Fruit fly (Drosophila melanogaster) whole organism, wandering third instar larva: Measurements from ENCODE around the gene eEF1alpha2.
A peak's percentile ranks its signal among the peaks of the same experiment; 100 is the strongest.

Source experiments
- Abd-B ChIP-seq: fragments of >200 bp; optimal IDR thresholded peaks from 2 replicates; lab custom pipeline; 2017; ENCODE audit warnings: missing biosample characterization, missing genetic modification characterization
- CG9705 ChIP-seq: fragments of 200-800 bp; sonication (Bioruptor generic); optimal IDR thresholded peaks from 2 replicates; lab custom pipeline; 2018; ENCODE audit warnings: missing biosample characterization, mild to moderate bottlenecking, missing genetic modification characterization
- CrebA ChIP-seq: fragments of 200-800 bp; sonication (Bioruptor generic); optimal IDR thresholded peaks from 2 replicates; lab custom pipeline; 2016; ENCODE audit warnings: missing biosample characterization, mild to moderate bottlenecking, missing genetic modification characterization, borderline replicate concordance
- Dfd ChIP-seq: fragments of >200 bp; optimal IDR thresholded peaks from 2 replicates; lab custom pipeline; 2017; ENCODE audit warnings: missing biosample characterization, missing genetic modification characterization
- GATAd ChIP-seq: sonication (Bioruptor generic); optimal IDR thresholded peaks from 2 replicates; lab custom pipeline; 2016; ENCODE audit warnings: missing biosample characterization, missing genetic modification characterization
- HLH106 ChIP-seq: fragments of 200-800 bp; optimal IDR thresholded peaks from 3 replicates; lab custom pipeline; 2019; ENCODE audit warnings: missing biosample characterization, mild to moderate bottlenecking, missing genetic modification characterization, moderate library complexity
- Hnf4 ChIP-seq: fragments of 200-800 bp; sonication (Bioruptor generic); optimal IDR thresholded peaks from 2 replicates; lab custom pipeline; 2016; ENCODE audit warnings: missing biosample characterization, mild to moderate bottlenecking, missing genetic modification characterization
- Hr83 ChIP-seq: fragments of 200-300 bp; sonication (Bioruptor generic); optimal IDR thresholded peaks from 2 replicates; lab custom pipeline; 2016; ENCODE audit warnings: missing biosample characterization, mild to moderate bottlenecking, missing genetic modification characterization, moderate library complexity; ENCODE audit not compliant: poor library complexity, severe bottlenecking
- Jra ChIP-seq: sonication (Bioruptor generic); optimal IDR thresholded peaks from 2 replicates; lab custom pipeline; 2016; ENCODE audit warnings: missing biosample characterization, missing genetic modification characterization
- Mio ChIP-seq: sonication (Bioruptor generic); optimal IDR thresholded peaks from 2 replicates; lab custom pipeline; 2016; ENCODE audit warnings: missing biosample characterization, missing genetic modification characterization
- Myc ChIP-seq: fragments of >200 bp; optimal IDR thresholded peaks from 2 replicates; lab custom pipeline; 2017
- N ChIP-seq: fragments of >200 bp; optimal IDR thresholded peaks from 2 replicates; lab custom pipeline; 2018; ENCODE audit warnings: missing biosample characterization, missing external identifiers, missing genetic modification characterization
- OdsH ChIP-seq: fragments of 200-800 bp; sonication (Bioruptor generic); optimal IDR thresholded peaks from 2 replicates; lab custom pipeline; 2016; ENCODE audit warnings: missing biosample characterization, mild to moderate bottlenecking, missing genetic modification characterization
- Rel ChIP-seq, 2 experiments: fragments of 200-800 bp; sonication (Bioruptor generic) in 1 of 2; optimal IDR thresholded peaks; 2 replicates in 1 of 2; 3 replicates in 1 of 2; lab custom pipeline; 2016 to 2019; ENCODE audit warnings: mild to moderate bottlenecking in 2 of 2, missing biosample characterization in 2 of 2, missing genetic modification characterization in 2 of 2, moderate library complexity in 1 of 2
- Sp1 ChIP-seq: fragments of 200-800 bp; sonication (Bioruptor generic); optimal IDR thresholded peaks from 3 replicates; lab custom pipeline; 2019; ENCODE audit warnings: missing biosample characterization, mild to moderate bottlenecking, missing genetic modification characterization, moderate library complexity
- Vsx2 ChIP-seq: fragments of 200-300, 225-300 bp; sonication (Bioruptor generic); optimal IDR thresholded peaks from 2 replicates; lab custom pipeline; 2018; ENCODE audit warnings: missing biosample characterization, missing genetic modification characterization; ENCODE audit not compliant: partially characterized antibody
- br ChIP-seq: fragments of 200-800 bp; sonication (Bioruptor generic); optimal IDR thresholded peaks from 2 replicates; lab custom pipeline; 2016; ENCODE audit warnings: missing biosample characterization, missing genetic modification characterization
- brk ChIP-seq: fragments of 200-800 bp; sonication (Bioruptor generic); optimal IDR thresholded peaks from 2 replicates; lab custom pipeline; 2016; ENCODE audit warnings: missing biosample characterization, mild to moderate bottlenecking, missing genetic modification characterization
- dl ChIP-seq, 2 experiments: fragments of 175-275, 200-275 bp in 1 of 2; fragments of 200-275 bp in 1 of 2; sonication (Bioruptor generic); optimal IDR thresholded peaks; lab custom pipeline; 2018; ENCODE audit warnings: mild to moderate bottlenecking in 2 of 2, missing biosample characterization in 2 of 2, missing genetic modification characterization in 2 of 2, moderate library complexity in 2 of 2; ENCODE audit not compliant: partially characterized antibody in 2 of 2, insufficient read depth in 1 of 2
- dmrt93B ChIP-seq: fragments of 200-800 bp; sonication (Bioruptor generic); optimal IDR thresholded peaks from 2 replicates; lab custom pipeline; 2018; ENCODE audit warnings: missing biosample characterization, mild to moderate bottlenecking, missing genetic modification characterization
- dsf ChIP-seq: sonication (Bioruptor generic); optimal IDR thresholded peaks from 2 replicates; lab custom pipeline; 2016; ENCODE audit warnings: missing biosample characterization, missing genetic modification characterization, borderline replicate concordance
- ey ChIP-seq: fragments of 200-800 bp; sonication (Bioruptor generic); optimal IDR thresholded peaks from 2 replicates; lab custom pipeline; 2016; ENCODE audit warnings: missing biosample characterization, missing genetic modification characterization
- foxo ChIP-seq, 2 experiments: fragments of 200-800 bp; sonication (Bioruptor generic); optimal IDR thresholded peaks; 2 replicates in 1 of 2; 3 replicates in 1 of 2; lab custom pipeline; 2016 to 2017; ENCODE audit warnings: missing biosample characterization in 2 of 2, missing genetic modification characterization in 2 of 2
- fru ChIP-seq: fragments of 200-800 bp; sonication (Bioruptor generic); optimal IDR thresholded peaks from 3 replicates; lab custom pipeline; 2016; ENCODE audit warnings: missing biosample characterization, mild to moderate bottlenecking, missing genetic modification characterization
- h ChIP-seq: fragments of 200-800 bp; sonication (Bioruptor generic); optimal IDR thresholded peaks from 3 replicates; lab custom pipeline; 2016; ENCODE audit warnings: missing biosample characterization, mild to moderate bottlenecking, missing genetic modification characterization
- jim ChIP-seq: fragments of 175-275, 200-325 bp; sonication (Bioruptor generic); optimal IDR thresholded peaks from 2 replicates; lab custom pipeline; 2016; ENCODE audit warnings: missing biosample characterization, mild to moderate bottlenecking, missing genetic modification characterization
- lola ChIP-seq: fragments of >200 bp; optimal IDR thresholded peaks from 2 replicates; lab custom pipeline; 2017; ENCODE audit warnings: missing biosample characterization, missing genetic modification characterization
- pan ChIP-seq: fragments of >200 bp; optimal IDR thresholded peaks from 2 replicates; lab custom pipeline; 2017
- psq ChIP-seq: fragments of 200-800 bp; sonication (Bioruptor generic); optimal IDR thresholded peaks from 3 replicates; lab custom pipeline; 2017; ENCODE audit warnings: missing biosample characterization, mild to moderate bottlenecking, missing genetic modification characterization, moderate library complexity
- rgr ChIP-seq: fragments of 200-800 bp; sonication (Bioruptor generic); optimal IDR thresholded peaks from 3 replicates; lab custom pipeline; 2016; ENCODE audit warnings: missing biosample characterization, mild to moderate bottlenecking, missing genetic modification characterization
- sage ChIP-seq: fragments of 200-800 bp; sonication (Bioruptor generic); optimal IDR thresholded peaks from 2 replicates; lab custom pipeline; 2016; ENCODE audit warnings: missing biosample characterization, mild to moderate bottlenecking, missing genetic modification characterization
- sv ChIP-seq: fragments of 200-800 bp; sonication (Bioruptor generic); optimal IDR thresholded peaks from 3 replicates; lab custom pipeline; 2016; ENCODE audit warnings: missing biosample characterization, missing genetic modification characterization
- tai ChIP-seq: sonication (Bioruptor generic); optimal IDR thresholded peaks from 2 replicates; lab custom pipeline; 2016; ENCODE audit warnings: missing biosample characterization, missing genetic modification characterization
- usp ChIP-seq: fragments of >200 bp; optimal IDR thresholded peaks from 2 replicates; lab custom pipeline; 2017; ENCODE audit warnings: missing biosample characterization, missing genetic modification characterization
- woc ChIP-seq: sonication (Bioruptor generic); optimal IDR thresholded peaks from 2 replicates; lab custom pipeline; 2016; ENCODE audit warnings: missing biosample characterization, mild to moderate bottlenecking, missing genetic modification characterization

Gene eEF1alpha2

DNA sequence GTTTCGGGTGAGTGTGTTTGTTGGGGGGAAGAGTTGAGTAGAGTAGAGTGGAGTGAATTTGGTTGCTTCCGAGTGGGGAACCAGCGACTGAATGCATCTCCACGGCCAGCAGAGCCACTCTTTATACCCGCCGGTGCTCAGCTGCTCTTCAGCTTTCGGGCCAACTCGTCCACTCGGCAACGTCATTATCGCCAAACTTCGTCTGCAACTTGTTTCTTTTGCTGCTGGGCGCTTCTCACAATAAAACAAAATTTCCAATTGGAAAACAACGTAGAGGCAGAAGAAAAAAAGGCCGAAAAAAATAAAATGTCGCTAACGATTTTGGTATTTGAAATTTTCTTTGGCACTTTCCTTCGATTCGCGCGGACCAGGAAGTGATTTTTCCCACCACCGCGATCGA lies 26.4 kb downstream of the eEF1alpha2 start, which contains the start of gene CG2150:
Gene CG2150, minus strand, starts transcription at position 101 of the 400 bp plus-strand sequence.
- no peak for TF ChIP-seq CrebA (GFP tag; lab: Kevin White, UChicago)
- TF ChIP-seq lola (GFP tag; lab: Kevin White, UChicago): no peak
- no peak for TF ChIP-seq Myc
- TF ChIP-seq psq (GFP tag; lab: Kevin White, UChicago): no peak
- no peak for TF ChIP-seq jim (GFP tag; lab: Kevin White, UChicago)
- TF ChIP-seq foxo (GFP tag; optimal IDR thresholded peaks at IDR 0.05; lab: Kevin White, UChicago): no peak
- no peak for TF ChIP-seq Vsx2 (GFP tag; lab: Kevin White, UChicago)
- no peak for TF ChIP-seq Abd-B (GFP tag; lab: Kevin White, UChicago)
- no peak for TF ChIP-seq Rel (GFP tag; optimal IDR thresholded peaks at IDR 0.05; lab: Kevin White, UChicago)
- TF ChIP-seq Rel (tag; optimal IDR thresholded peaks at IDR 0.05; lab: Kevin White, UChicago): no peak
- TF ChIP-seq dmrt93B (GFP tag; lab: Kevin White, UChicago): no peak
- TF ChIP-seq usp: no peak
- no peak for TF ChIP-seq OdsH (GFP tag; lab: Kevin White, UChicago)
- TF ChIP-seq Sp1 (GFP tag; lab: Kevin White, UChicago): no peak
- TF ChIP-seq rgr (GFP tag; lab: Kevin White, UChicago): no peak
- TF ChIP-seq Jra (GFP tag; lab: Kevin White, UChicago): no peak
- TF ChIP-seq, all 38 proteins: peak for 0

DNA sequence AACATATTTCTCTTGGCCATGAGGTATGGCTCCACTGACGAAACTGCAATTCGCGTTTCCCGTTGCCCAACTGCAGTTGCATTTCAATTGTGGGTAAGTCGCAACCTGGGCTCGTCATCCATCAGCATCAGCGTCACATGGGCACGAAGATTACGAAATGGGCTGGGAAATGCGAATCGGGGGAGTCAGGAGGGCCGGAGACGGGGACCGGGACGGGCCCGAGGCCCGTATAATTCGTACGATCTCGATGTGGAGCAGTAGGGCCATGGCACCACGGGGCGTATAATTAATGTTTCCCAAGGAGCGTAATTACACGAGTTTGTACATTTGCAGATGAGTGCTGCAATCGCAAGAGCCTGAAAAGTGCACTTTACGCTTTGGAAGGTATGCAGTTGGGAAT lies 26.9 kb downstream of the eEF1alpha2 start:
- TF ChIP-seq lola (GFP tag; lab: Kevin White, UChicago): no peak
- peak; percentile 99 for TF ChIP-seq Dfd
- TF ChIP-seq, all 38 proteins: peak for 1

DNA sequence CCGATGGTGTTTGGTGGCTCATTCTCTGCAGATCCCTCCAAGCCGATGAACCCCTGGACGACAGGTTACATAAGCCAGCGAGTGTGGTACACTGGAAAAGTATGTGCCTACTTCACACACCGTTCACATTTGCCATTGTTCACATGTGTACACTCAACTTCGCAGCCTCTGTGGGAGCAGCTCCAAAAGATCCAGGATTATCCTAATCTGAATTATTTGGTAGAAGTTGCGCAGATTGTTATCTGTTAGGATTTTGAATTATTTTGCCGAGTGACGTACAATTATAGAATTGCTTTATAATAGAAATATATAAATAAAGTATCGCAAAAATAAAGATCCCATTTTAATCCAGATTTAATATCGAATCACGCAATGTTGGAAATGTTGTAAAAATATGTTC lies 29.3 kb downstream of the eEF1alpha2 start:
- TF ChIP-seq h (GFP tag; lab: Kevin White, UChicago) (no peak), OdsH (GFP tag; lab: Kevin White, UChicago) (no peak), jim (GFP tag; lab: Kevin White, UChicago) (no peak), dl (GFP tag; optimal IDR thresholded peaks at IDR 0.05; lab: Kevin White, UChicago; ENCODE audit: insufficient read depth in 1 of 2, partially characterized antibody in 2 of 2) (no peak), N (GFP tag; lab: Kevin White, UChicago) (no peak), tai (GFP tag; lab: Kevin White, UChicago) (no peak), rgr (GFP tag; lab: Kevin White, UChicago) (no peak), ey (GFP tag; lab: Kevin White, UChicago) (no peak), HLH106 (tag; lab: Kevin White, UChicago) (no peak), pan (lab: Kevin White, UChicago) (no peak), sage (GFP tag; lab: Kevin White, UChicago) (no peak)
- TF ChIP-seq, all 38 proteins: peak for 0

DNA sequence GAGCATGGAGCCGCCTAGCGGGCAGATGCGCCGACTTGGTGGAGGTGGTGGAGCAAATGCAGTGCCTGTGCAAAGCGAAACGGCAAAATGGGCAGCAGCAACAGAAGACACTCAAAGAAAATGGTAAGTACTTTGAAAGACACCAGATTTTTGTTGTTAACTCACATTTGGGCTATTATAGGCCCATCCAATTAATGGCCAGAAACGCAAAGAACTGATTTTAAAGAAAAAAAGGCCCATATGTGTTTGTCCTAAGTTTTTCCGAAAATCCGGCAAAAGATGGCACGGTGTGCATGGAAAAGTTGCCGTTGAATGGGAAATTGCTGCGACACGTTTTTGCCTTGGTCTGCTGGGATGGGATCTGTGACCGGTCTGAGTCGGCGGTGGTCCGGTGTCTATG lies 29.9 kb downstream of the eEF1alpha2 start:
- TF ChIP-seq brk (no peak), rgr (GFP tag; lab: Kevin White, UChicago) (no peak), Myc (no peak), Sp1 (GFP tag; lab: Kevin White, UChicago) (no peak), Jra (GFP tag; lab: Kevin White, UChicago) (no peak), Mio (GFP tag; lab: Kevin White, UChicago) (no peak), sv (GFP tag; lab: Kevin White, UChicago) (no peak), h (GFP tag; lab: Kevin White, UChicago) (no peak), OdsH (GFP tag; lab: Kevin White, UChicago) (no peak), ey (GFP tag; lab: Kevin White, UChicago) (no peak), HLH106 (tag; lab: Kevin White, UChicago) (no peak), tai (GFP tag; lab: Kevin White, UChicago) (no peak), br (GFP tag; lab: Kevin White, UChicago) (no peak), CrebA (GFP tag; lab: Kevin White, UChicago) (no peak), fru (no peak)
- TF ChIP-seq, all 38 proteins: peak for 0

DNA sequence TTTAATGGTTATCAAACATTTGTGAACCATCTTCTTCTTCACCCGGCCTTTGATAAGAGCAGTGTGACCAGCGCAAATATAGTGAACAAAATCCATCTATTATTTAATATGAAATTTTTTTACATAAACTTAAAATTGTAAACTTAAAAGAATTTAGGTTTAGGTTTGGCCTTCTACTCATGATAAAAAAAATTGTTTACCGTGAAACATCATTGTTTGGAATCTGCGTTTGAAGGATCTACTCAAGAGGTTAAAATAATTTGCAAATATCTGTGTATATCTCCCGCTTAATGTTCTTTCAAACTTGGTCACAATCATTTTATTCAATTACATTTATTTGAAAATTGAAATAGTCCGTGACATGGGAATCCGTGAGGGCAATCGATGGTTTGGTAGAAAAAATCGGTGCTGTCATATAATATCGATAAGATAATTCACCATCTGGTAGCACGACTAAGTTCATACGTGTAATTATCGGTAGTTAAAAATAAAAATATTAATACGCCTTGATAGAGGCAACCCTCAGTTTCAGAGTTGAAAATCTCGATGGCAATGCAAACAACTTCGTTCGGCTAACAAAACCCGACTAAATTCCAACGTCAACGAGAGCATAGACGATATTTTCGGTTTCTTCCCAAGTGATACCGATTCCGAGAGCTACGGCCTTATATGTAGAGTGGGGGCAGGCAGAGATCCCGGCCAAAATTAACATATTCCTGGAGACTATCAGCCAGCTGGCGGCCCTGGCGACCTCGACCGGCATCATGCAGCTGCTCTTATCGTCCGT lies 33.7 kb downstream of the eEF1alpha2 start, which contains the start of the genes betaGlu and sip3:
Gene betaGlu, minus strand, starts transcription at position 59 of the 787 bp plus-strand sequence.
Gene sip3, plus strand, starts transcription at position 430 of the 787 bp plus-strand sequence.
- no peak for TF ChIP-seq woc (GFP tag; lab: Kevin White, UChicago)
- TF ChIP-seq sv (GFP tag; lab: Kevin White, UChicago): peak; percentile 16
- no peak for TF ChIP-seq Myc
- TF ChIP-seq Jra (GFP tag; lab: Kevin White, UChicago): no peak
- peak; percentile 26 for TF ChIP-seq Sp1 (GFP tag; lab: Kevin White, UChicago)
- no peak for TF ChIP-seq dl (GFP tag; optimal IDR thresholded peaks at IDR 0.05; lab: Kevin White, UChicago; ENCODE audit: insufficient read depth in 1 of 2, partially characterized antibody in 2 of 2)
- TF ChIP-seq OdsH (GFP tag; lab: Kevin White, UChicago): no peak
- no peak for TF ChIP-seq dsf (GFP tag; lab: Kevin White, UChicago)
- no peak for TF ChIP-seq Abd-B (GFP tag; lab: Kevin White, UChicago)
- TF ChIP-seq Hr83 (GFP tag; lab: Kevin White, UChicago): no peak
- no peak for TF ChIP-seq Hnf4 (GFP tag; lab: Kevin White, UChicago)
- no peak for TF ChIP-seq ey (GFP tag; lab: Kevin White, UChicago)
- no peak for TF ChIP-seq jim (GFP tag; lab: Kevin White, UChicago)
- no peak for TF ChIP-seq Dfd
- TF ChIP-seq GATAd (GFP tag; lab: Kevin White, UChicago): no peak
- no peak for TF ChIP-seq CG9705
- TF ChIP-seq br (GFP tag; lab: Kevin White, UChicago): no peak
- no peak for TF ChIP-seq fru
- TF ChIP-seq tai (GFP tag; lab: Kevin White, UChicago): no peak
- no peak for TF ChIP-seq lola (GFP tag; lab: Kevin White, UChicago)
- TF ChIP-seq rgr (GFP tag; lab: Kevin White, UChicago): peak; percentile 19
- no peak for TF ChIP-seq psq (GFP tag; lab: Kevin White, UChicago)
- peak in 1 of 2 experiments; percentile 5 for TF ChIP-seq foxo (GFP tag; optimal IDR thresholded peaks at IDR 0.05; lab: Kevin White, UChicago)
- TF ChIP-seq h (GFP tag; lab: Kevin White, UChicago): peak; percentile 32
